Fruit fly (Drosophila melanogaster): ENCODE data around the gene pcx.

Gene pcx

dm6 chrX:2270557-2270930, 45.4 kb downstream of the pcx start, which contains the start of gene CG2924 (continued):
- TF ChIP-seq sug (tag; optimal IDR thresholded peaks at IDR 0.05) (peak; percentile 63), CG33213 (GFP tag; optimal IDR thresholded peaks at IDR 0.05) (peak; percentile 83), CG12236 (GFP tag; optimal IDR thresholded peaks at IDR 0.05) (no peak), CG12219 (GFP tag; optimal IDR thresholded peaks at IDR 0.05) (no peak), sim (GFP tag; IDR thresholded peaks at IDR 0.05) (no peak), jing (GFP tag; optimal IDR thresholded peaks at IDR 0.05) (no peak), phol (tag; optimal IDR thresholded peaks at IDR 0.05) (peak; percentile 71), tin (GFP tag; optimal IDR thresholded peaks at IDR 0.05) (peak; percentile 67), CG16863 (GFP tag; optimal IDR thresholded peaks at IDR 0.05) (peak; percentile 43), Rfx (GFP tag; IDR thresholded peaks at IDR 0.05) (peak; percentile 87), Myb (GFP tag; optimal IDR thresholded peaks at IDR 0.05) (peak; percentile 70), corto (GFP tag; optimal IDR thresholded peaks at IDR 0.05) (no peak), klu (GFP tag; IDR thresholded peaks at IDR 0.05) (no peak; the same call in 1 of the 2 replicates), pb (GFP tag; optimal IDR thresholded peaks at IDR 0.05) (peak; percentile 59), CG16813 (GFP tag; IDR thresholded peaks at IDR 0.05; ENCODE audit: partially characterized antibody) (peak; percentile 100), Sox102F (GFP tag; optimal IDR thresholded peaks at IDR 0.05) (no peak), CG7786 (GFP tag; optimal IDR thresholded peaks at IDR 0.05) (peak; percentile 63), fu2 (GFP tag; optimal IDR thresholded peaks at IDR 0.05) (peak; percentile 32), CG3847 (GFP tag; IDR thresholded peaks at IDR 0.05) (peak; percentile 73), CG10543 (GFP tag; optimal IDR thresholded peaks at IDR 0.05) (peak; percentile 18), CG13296 (GFP tag; optimal IDR thresholded peaks at IDR 0.05) (peak; percentile 36), tio (GFP tag; optimal IDR thresholded peaks at IDR 0.05) (no peak), caup (GFP tag; optimal IDR thresholded peaks at IDR 0.05; ENCODE audit: severe bottlenecking) (peak; percentile 34), en (GFP tag; optimal IDR thresholded peaks at IDR 0.05) (no peak), Xrp1 (GFP tag; IDR thresholded peaks at IDR 0.05) (0 out of 2 replicates have a peak, but pooled peaks have one; percentile 11), gsb-n (tag; optimal IDR thresholded peaks at IDR 0.05) (peak; percentile 51), CG15011 (GFP tag; optimal IDR thresholded peaks at IDR 0.05) (no peak), eyg (GFP tag; optimal IDR thresholded peaks at IDR 0.05) (peak; percentile 59), CG4617 (GFP tag; optimal IDR thresholded peaks at IDR 0.05; ENCODE audit: borderline replicate concordance) (peak; percentile 78), Nf-YC (tag; optimal IDR thresholded peaks at IDR 0.05) (peak; percentile 33), Oli (tag; optimal IDR thresholded peaks at IDR 0.05) (no peak), bab2 (GFP tag; optimal IDR thresholded peaks at IDR 0.05) (peak; percentile 67), slou (GFP tag; optimal IDR thresholded peaks at IDR 0.05) (peak; percentile 24), repo (GFP tag; optimal IDR thresholded peaks at IDR 0.05) (no peak), kni (GFP tag; optimal IDR thresholded peaks at IDR 0.05) (peak; percentile 11), CG3995 (GFP tag; optimal IDR thresholded peaks at IDR 0.05) (peak; percentile 24), pho (GFP tag; optimal IDR thresholded peaks at IDR 0.05) (peak; percentile 79), cas (GFP tag; IDR thresholded peaks at IDR 0.05) (peak; percentile 56; the same call in 1 of the 2 replicates), oc (tag; optimal IDR thresholded peaks at IDR 0.05) (no peak), CG16779 (GFP tag; IDR thresholded peaks at IDR 0.05) (0 out of 2 replicates have a peak, but pooled peaks have one; percentile 37), CG9817 (tag; optimal IDR thresholded peaks at IDR 0.05) (peak; percentile 65), Opbp (GFP tag; IDR thresholded peaks at IDR 0.05; ENCODE audit: partially characterized antibody) (peak; percentile 100), bigmax (GFP tag; optimal IDR thresholded peaks at IDR 0.05) (no peak), Doc3 (GFP tag; IDR thresholded peaks at IDR 0.05; ENCODE audit: partially characterized antibody) (peak; percentile 98), ATbp (GFP tag; optimal IDR thresholded peaks at IDR 0.05) (no peak), chinmo (GFP tag; IDR thresholded peaks at IDR 0.05; ENCODE audit: partially characterized antibody) (peak; percentile 100), CG3407 (GFP tag; optimal IDR thresholded peaks at IDR 0.05) (no peak), Tbp (GFP tag; optimal IDR thresholded peaks at IDR 0.05) (no peak), CG4404 (GFP tag; IDR thresholded peaks at IDR 0.05) (no peak), so (GFP tag; IDR thresholded peaks at IDR 0.05) (0 out of 3 replicates have a peak, but pooled peaks have one; percentile 11), CG11085 (GFP tag; IDR thresholded peaks at IDR 0.05) (peak; percentile 39; the same call in 1 of the 2 replicates)
